Worm (Caenorhabditis elegans): ENCODE measurements around the gene cutl-5.

DNA sequence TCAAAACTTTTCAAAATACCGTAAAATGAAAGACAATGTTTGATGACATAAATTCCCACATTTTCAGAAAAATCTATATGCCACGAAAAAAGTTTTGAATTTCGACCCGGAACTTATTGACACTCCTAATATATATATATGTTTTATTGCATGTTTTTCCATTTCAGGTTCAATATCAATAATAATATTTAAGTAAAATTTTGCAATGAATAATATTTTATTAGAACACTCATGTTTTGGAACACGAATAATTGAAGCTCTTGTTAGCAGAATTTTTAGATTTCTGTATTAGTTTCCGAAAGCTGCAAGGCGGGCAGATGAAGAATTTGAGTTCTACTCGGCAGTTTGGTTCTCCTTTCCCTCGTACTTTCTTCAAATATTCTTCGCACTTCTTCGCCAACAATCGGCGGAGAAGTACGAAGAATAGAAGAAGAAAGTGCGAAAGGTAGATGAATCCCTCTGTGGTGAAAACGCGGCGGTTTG lies 22.3 kb downstream of the cutl-5 start, which contains the start of gene T02G5.3:
- TF ChIP-seq ztf-23 (GFP tag; IDR thresholded peaks at IDR 0.05), result no peak
- TF ChIP-seq ztf-29 (GFP tag; IDR thresholded peaks at IDR 0.05), result no peak
- no peak for TF ChIP-seq tab-1 (GFP tag; IDR thresholded peaks at IDR 0.05)
- TF ChIP-seq cog-1 (tag; optimal IDR thresholded peaks at IDR 0.05), result no peak
- 0 out of 2 replicates have a peak, but pooled peaks have one; percentile 40 for TF ChIP-seq flt-1 (GFP tag; IDR thresholded peaks at IDR 0.05)
- no peak for TF ChIP-seq T22C8.4 (GFP tag; IDR thresholded peaks at IDR 0.05)
- TF ChIP-seq klf-2 (GFP tag; conservative IDR thresholded peaks at IDR 0.05), result no peak

All from whole organism, midembryonic.